Worm (Caenorhabditis elegans): ENCODE data around the gene npp-22.

Gene npp-22

DNA sequence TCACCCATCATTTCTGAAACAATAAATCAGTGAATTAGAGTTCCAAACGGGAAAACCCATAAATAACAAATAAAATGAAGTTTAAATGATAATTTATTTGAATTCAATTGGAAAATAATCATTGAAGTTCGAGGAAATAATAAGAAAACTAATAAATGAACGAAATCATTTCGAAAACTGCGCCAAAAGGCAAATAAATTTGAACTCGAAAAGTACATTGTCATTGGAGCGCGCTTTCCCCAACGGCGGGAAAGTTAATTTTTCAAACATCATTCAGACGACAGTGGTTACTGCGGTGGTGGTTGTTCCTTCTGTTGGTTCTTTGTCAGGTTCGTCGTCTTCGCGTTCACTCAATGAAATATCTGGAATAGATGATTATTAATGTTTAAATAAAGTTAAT is at the start of gene npp-22:
npp-22 (minus strand) TSS at position 13 of the 400 bp plus-strand sequence.
- no peak for TF ChIP-seq him-1 (tag; optimal IDR thresholded peaks at IDR 0.05)
- no peak for TF ChIP-seq dao-5 (tag; optimal IDR thresholded peaks at IDR 0.05)
- TF ChIP-seq W03F9.2 (tag; optimal IDR thresholded peaks at IDR 0.05): no peak

ce11 chrV:11782809-11783440 is 49.7 kb upstream of the npp-22 start, which contains the start of gene F55A11.11:
F55A11.11 (plus strand) TSS chrV:11783149.
- peak; percentile 78 for TF ChIP-seq W03F9.2 (tag; optimal IDR thresholded peaks at IDR 0.05)
- TF ChIP-seq him-1 (tag; optimal IDR thresholded peaks at IDR 0.05): peak; percentile 72
- TF ChIP-seq dao-5 (tag; optimal IDR thresholded peaks at IDR 0.05): peak; percentile 82

DNA sequence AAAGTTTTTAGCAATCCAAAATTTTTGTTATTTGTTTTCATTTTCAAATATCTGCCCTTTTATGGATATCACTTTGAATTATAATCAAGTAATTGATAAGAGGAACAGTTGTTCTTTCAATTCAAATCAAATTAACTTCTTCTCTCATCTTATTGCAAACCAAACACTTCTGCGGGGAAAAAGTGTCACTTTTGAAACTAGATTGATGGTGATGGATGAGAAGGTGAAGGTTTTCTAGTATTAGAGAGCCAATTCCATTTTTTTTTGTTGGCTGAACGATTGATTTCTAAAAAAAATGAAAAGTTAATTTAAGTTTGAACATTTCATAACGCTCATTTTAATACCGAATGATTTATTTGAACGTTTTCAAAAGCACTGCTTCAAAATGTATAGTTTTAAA is 46.5 kb upstream of the npp-22 start:
- TF ChIP-seq dao-5 (tag; optimal IDR thresholded peaks at IDR 0.05) (no peak), him-1 (tag; optimal IDR thresholded peaks at IDR 0.05) (no peak), W03F9.2 (tag; optimal IDR thresholded peaks at IDR 0.05) (no peak)

ce11 chrV:11779310-11779709 is 46.0 kb upstream of the npp-22 start:
- no peak for TF ChIP-seq W03F9.2 (tag; optimal IDR thresholded peaks at IDR 0.05)
- TF ChIP-seq dao-5 (tag; optimal IDR thresholded peaks at IDR 0.05): no peak
- TF ChIP-seq him-1 (tag; optimal IDR thresholded peaks at IDR 0.05): no peak

ce11 chrV:11777846-11778245 is 44.6 kb upstream of the npp-22 start:
- TF ChIP-seq him-1 (tag; optimal IDR thresholded peaks at IDR 0.05) (no peak), W03F9.2 (tag; optimal IDR thresholded peaks at IDR 0.05) (no peak), dao-5 (tag; optimal IDR thresholded peaks at IDR 0.05) (no peak)

- TF ChIP-seq W03F9.2 (tag; optimal IDR thresholded peaks at IDR 0.05) (no peak), him-1 (tag; optimal IDR thresholded peaks at IDR 0.05) (no peak), dao-5 (tag; optimal IDR thresholded peaks at IDR 0.05) (no peak)
Measured at ce11 chrV:11776538-11776937, 43.3 kb upstream of the npp-22 start, which contains the start of gene F55A11.6. F55A11.6 (plus strand) TSS chrV:11776838.

- no peak for TF ChIP-seq him-1 (tag; optimal IDR thresholded peaks at IDR 0.05)
- TF ChIP-seq W03F9.2 (tag; optimal IDR thresholded peaks at IDR 0.05): no peak
- TF ChIP-seq dao-5 (tag; optimal IDR thresholded peaks at IDR 0.05): no peak
Measured at ce11 chrV:11773934-11774333, 40.7 kb upstream of the npp-22 start.

DNA sequence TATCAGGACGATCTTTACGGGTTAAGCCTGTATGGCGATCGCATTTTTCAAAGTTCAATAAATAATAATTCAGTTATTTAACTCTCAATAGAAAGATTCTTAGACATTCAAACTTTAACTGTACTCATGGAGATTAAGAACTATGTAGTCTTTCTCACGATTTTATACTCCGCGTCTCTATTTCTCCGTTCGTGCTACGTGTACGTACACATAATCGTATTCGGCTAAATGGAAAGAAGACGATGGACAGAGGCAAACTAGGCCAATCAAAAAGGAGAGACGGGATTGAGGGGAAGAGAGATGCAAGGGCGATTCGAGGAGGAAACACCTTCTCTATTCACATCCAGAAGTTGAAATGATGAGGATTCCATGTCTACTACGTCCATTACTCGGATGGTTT is 40.1 kb upstream of the npp-22 start, which contains the start of gene bus-18:
bus-18 (plus strand) TSS at position 301 of the 400 bp plus-strand sequence.
- TF ChIP-seq W03F9.2 (tag; optimal IDR thresholded peaks at IDR 0.05): no peak
- no peak for TF ChIP-seq him-1 (tag; optimal IDR thresholded peaks at IDR 0.05)
- TF ChIP-seq dao-5 (tag; optimal IDR thresholded peaks at IDR 0.05): no peak

ce11 chrV:11770053-11770517 is 36.8 kb upstream of the npp-22 start, which contains the start of gene F55A11.4:
F55A11.4 (plus strand) TSS chrV:11770467.
- TF ChIP-seq him-1 (tag; optimal IDR thresholded peaks at IDR 0.05) (no peak), W03F9.2 (tag; optimal IDR thresholded peaks at IDR 0.05) (no peak), dao-5 (tag; optimal IDR thresholded peaks at IDR 0.05) (no peak)

- TF ChIP-seq W03F9.2 (tag; optimal IDR thresholded peaks at IDR 0.05): no peak
- TF ChIP-seq dao-5 (tag; optimal IDR thresholded peaks at IDR 0.05): no peak
- no peak for TF ChIP-seq him-1 (tag; optimal IDR thresholded peaks at IDR 0.05)
Measured at ce11 chrV:11769646-11770045, 36.4 kb upstream of the npp-22 start.

ce11 chrV:11767028-11767427 is 33.8 kb upstream of the npp-22 start, which contains the start of gene sel-11:
sel-11 (plus strand) TSS chrV:11767328.
- no peak for TF ChIP-seq W03F9.2 (tag; optimal IDR thresholded peaks at IDR 0.05)
- no peak for TF ChIP-seq him-1 (tag; optimal IDR thresholded peaks at IDR 0.05)
- TF ChIP-seq dao-5 (tag; optimal IDR thresholded peaks at IDR 0.05): no peak

ce11 chrV:11764373-11764954 is 31.2 kb upstream of the npp-22 start, which contains the start of the genes F55A11.1 and syx-5:
F55A11.1 (minus strand) TSS chrV:11764385.
syx-5 (plus strand) TSS chrV:11764904.
- TF ChIP-seq W03F9.2 (tag; optimal IDR thresholded peaks at IDR 0.05) (peak; percentile 87), dao-5 (tag; optimal IDR thresholded peaks at IDR 0.05) (no peak), him-1 (tag; optimal IDR thresholded peaks at IDR 0.05) (peak; percentile 69)

DNA sequence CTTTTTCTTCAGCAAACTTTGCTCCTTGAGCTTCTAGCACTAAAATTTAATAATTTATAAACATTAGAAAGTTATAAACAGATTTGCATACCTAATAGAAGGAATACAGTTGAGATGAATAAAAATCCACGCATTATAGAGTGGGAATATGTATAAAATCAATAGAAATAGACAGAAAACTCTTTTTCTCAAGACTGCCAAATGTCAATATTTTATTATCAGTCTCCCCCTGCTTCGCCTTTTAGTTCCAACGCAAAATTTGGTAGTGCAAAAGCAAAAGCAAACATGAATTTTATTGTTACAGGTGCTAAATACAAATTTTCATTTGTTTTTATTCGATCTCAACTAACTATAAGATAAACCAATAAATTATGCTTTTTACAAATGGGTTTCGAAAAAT is 29.6 kb upstream of the npp-22 start, which contains the start of gene T04F3.4:
T04F3.4 (minus strand) TSS at position 187 of the 400 bp plus-strand sequence.
- TF ChIP-seq dao-5 (tag; optimal IDR thresholded peaks at IDR 0.05) (no peak), him-1 (tag; optimal IDR thresholded peaks at IDR 0.05) (no peak), W03F9.2 (tag; optimal IDR thresholded peaks at IDR 0.05) (no peak)

ce11 chrV:11760371-11760770 is 27.1 kb upstream of the npp-22 start, which contains the start of gene T04F3.5:
T04F3.5 (plus strand) TSS chrV:11760671.
- TF ChIP-seq dao-5 (tag; optimal IDR thresholded peaks at IDR 0.05) (no peak), W03F9.2 (tag; optimal IDR thresholded peaks at IDR 0.05) (no peak), him-1 (tag; optimal IDR thresholded peaks at IDR 0.05) (no peak)
